Worm (Caenorhabditis elegans) whole organism, midembryonic: ENCODE data around the gene F01F1.11.

Source experiments
- T22C8.4 ChIP-seq: fragments of 200-800 bp; sonication (Bioruptor generic); IDR thresholded peaks from 2 replicates; pipeline ENCODE4 v1.3.6; 2022; ENCODE audit warnings: missing genetic modification characterization, missing compliant biosample characterization
- cog-1 ChIP-seq: sonication (generic microtip); optimal IDR thresholded peaks from 2 replicates; lab custom pipeline; 2016; ENCODE audit warnings: missing genetic modification characterization, missing compliant biosample characterization
- flt-1 ChIP-seq: fragments of 200-800 bp; sonication (Bioruptor generic); IDR thresholded peaks from 2 replicates; pipeline ENCODE4 v1.3.6; 2022; ENCODE audit warnings: missing genetic modification characterization, missing compliant biosample characterization
- klf-2 ChIP-seq: fragments of 200-800 bp; sonication (Bioruptor generic); conservative IDR thresholded peaks from 2 replicates; pipeline ENCODE4 v1.3.6; 2022; ENCODE audit warnings: missing genetic modification reagents, missing genetic modification characterization, missing compliant biosample characterization
- med-1 ChIP-seq: sonication (generic microtip); optimal IDR thresholded peaks from 2 replicates; lab custom pipeline; 2017; ENCODE audit warnings: missing genetic modification characterization, mild to moderate bottlenecking, missing compliant biosample characterization, antibody characterized with exemption, missing genetic modification reagents; ENCODE audit not compliant: insufficient read depth
- ref-1 ChIP-seq: fragments of 200-800 bp; sonication (Bioruptor generic); conservative IDR thresholded peaks from 2 replicates; pipeline ENCODE4 v1.3.6; 2022; ENCODE audit warnings: missing genetic modification reagents, missing genetic modification characterization, missing compliant biosample characterization
- tab-1 ChIP-seq: fragments of 200-800 bp; sonication (Bioruptor generic); IDR thresholded peaks from 2 replicates; pipeline ENCODE4 v1.3.6; 2022; ENCODE audit warnings: missing genetic modification characterization, missing compliant biosample characterization
- ztf-23 ChIP-seq: fragments of 200-800 bp; sonication (Bioruptor generic); IDR thresholded peaks from 2 replicates; pipeline ENCODE4 v1.3.6; 2022; ENCODE audit warnings: missing genetic modification reagents, missing genetic modification characterization, missing compliant biosample characterization
- ztf-29 ChIP-seq: fragments of 200-800 bp; sonication (Bioruptor generic); IDR thresholded peaks from 2 replicates; pipeline ENCODE4 v1.3.6; 2022; ENCODE audit warnings: missing genetic modification reagents, missing genetic modification characterization, missing compliant biosample characterization

Gene F01F1.11

ce11 chrIII:5883517-5883916, 11.8 kb upstream of the F01F1.11 start:
- TF ChIP-seq tab-1 (GFP tag; lab: Robert Waterston, UW) (no peak), klf-2 (GFP tag; lab: Robert Waterston, UW) (no peak), ztf-23 (no peak), cog-1 (tag; lab: Kevin White, UChicago) (no peak), med-1 (GFP tag; lab: Kevin White, UChicago) (no peak), flt-1 (GFP tag; lab: Robert Waterston, UW) (no peak), ref-1 (GFP tag; lab: Robert Waterston, UW) (no peak), T22C8.4 (GFP tag; lab: Robert Waterston, UW) (no peak), ztf-29 (GFP tag; lab: Robert Waterston, UW) (no peak)

ce11 chrIII:5882823-5883222, 11.1 kb upstream of the F01F1.11 start, which contains the start of gene F01F1.14:
Gene F01F1.14 (minus strand): TSS chrIII:5882923.
- TF ChIP-seq flt-1 (GFP tag; lab: Robert Waterston, UW): no peak
- TF ChIP-seq klf-2 (GFP tag; lab: Robert Waterston, UW): no peak
- TF ChIP-seq cog-1 (tag; lab: Kevin White, UChicago): no peak
- TF ChIP-seq T22C8.4 (GFP tag; lab: Robert Waterston, UW): no peak
- TF ChIP-seq tab-1 (GFP tag; lab: Robert Waterston, UW): no peak

- no peak for TF ChIP-seq T22C8.4 (GFP tag; lab: Robert Waterston, UW)
- TF ChIP-seq ref-1 (GFP tag; lab: Robert Waterston, UW): no peak
- TF ChIP-seq cog-1 (tag; lab: Kevin White, UChicago): no peak
- TF ChIP-seq tab-1 (GFP tag; lab: Robert Waterston, UW): no peak
- TF ChIP-seq klf-2 (GFP tag; lab: Robert Waterston, UW): no peak
- no peak for TF ChIP-seq med-1 (GFP tag; lab: Kevin White, UChicago)
- TF ChIP-seq flt-1 (GFP tag; lab: Robert Waterston, UW): no peak
- TF ChIP-seq ztf-29 (GFP tag; lab: Robert Waterston, UW): no peak
Measured at ce11 chrIII:5882284-5882683, 10.6 kb upstream of the F01F1.11 start.

ce11 chrIII:5879291-5879968, 7.8 kb upstream of the F01F1.11 start, which contains the start of gene hpo-10:
Gene hpo-10 (plus strand): TSS chrIII:5879489.
- TF ChIP-seq cog-1 (tag; lab: Kevin White, UChicago) (no peak), klf-2 (GFP tag; lab: Robert Waterston, UW) (no peak), T22C8.4 (GFP tag; lab: Robert Waterston, UW) (peak; percentile 56)

- TF ChIP-seq T22C8.4 (GFP tag; lab: Robert Waterston, UW) (no peak), med-1 (GFP tag; lab: Kevin White, UChicago) (no peak), flt-1 (GFP tag; lab: Robert Waterston, UW) (no peak), cog-1 (tag; lab: Kevin White, UChicago) (no peak), klf-2 (GFP tag; lab: Robert Waterston, UW) (no peak), ztf-23 (no peak), tab-1 (GFP tag; lab: Robert Waterston, UW) (no peak), ref-1 (GFP tag; lab: Robert Waterston, UW) (no peak), ztf-29 (GFP tag; lab: Robert Waterston, UW) (no peak)
Measured at ce11 chrIII:5878215-5878614, 6.5 kb upstream of the F01F1.11 start, which contains the start of the genes mig-21 and F01F1.2. Gene mig-21 (minus strand): TSS chrIII:5878380. Gene F01F1.2 (plus strand): TSS chrIII:5878554.

ce11 chrIII:5876867-5877641, 5.4 kb upstream of the F01F1.11 start:
- TF ChIP-seq med-1 (GFP tag; lab: Kevin White, UChicago) (no peak), tab-1 (GFP tag; lab: Robert Waterston, UW) (no peak), ztf-29 (GFP tag; lab: Robert Waterston, UW) (no peak), klf-2 (GFP tag; lab: Robert Waterston, UW) (no peak), ztf-23 (no peak), cog-1 (tag; lab: Kevin White, UChicago) (no peak), flt-1 (GFP tag; lab: Robert Waterston, UW) (no peak), T22C8.4 (GFP tag; lab: Robert Waterston, UW) (no peak), ref-1 (GFP tag; lab: Robert Waterston, UW) (no peak)

- TF ChIP-seq flt-1 (GFP tag; lab: Robert Waterston, UW): no peak
Measured at ce11 chrIII:5876140-5876675, 4.5 kb upstream of the F01F1.11 start, which contains the start of gene aldo-2. Gene aldo-2 (minus strand): TSS chrIII:5876625.

ce11 chrIII:5875705-5876104, 4.0 kb upstream of the F01F1.11 start:
- no peak for TF ChIP-seq med-1 (GFP tag; lab: Kevin White, UChicago)
- no peak for TF ChIP-seq T22C8.4 (GFP tag; lab: Robert Waterston, UW)
- TF ChIP-seq ref-1 (GFP tag; lab: Robert Waterston, UW): no peak

ce11 chrIII:5875418-5875702, 3.7 kb upstream of the F01F1.11 start:
- TF ChIP-seq cog-1 (tag; lab: Kevin White, UChicago): no peak
- no peak for TF ChIP-seq flt-1 (GFP tag; lab: Robert Waterston, UW)
- TF ChIP-seq T22C8.4 (GFP tag; lab: Robert Waterston, UW): no peak
- no peak for TF ChIP-seq tab-1 (GFP tag; lab: Robert Waterston, UW)
- no peak for TF ChIP-seq ztf-23
- TF ChIP-seq klf-2 (GFP tag; lab: Robert Waterston, UW): no peak
- no peak for TF ChIP-seq ref-1 (GFP tag; lab: Robert Waterston, UW)
- no peak for TF ChIP-seq ztf-29 (GFP tag; lab: Robert Waterston, UW)
- no peak for TF ChIP-seq med-1 (GFP tag; lab: Kevin White, UChicago)
